Worm (Caenorhabditis elegans): ENCODE data around the gene F14F9.3.

DNA sequence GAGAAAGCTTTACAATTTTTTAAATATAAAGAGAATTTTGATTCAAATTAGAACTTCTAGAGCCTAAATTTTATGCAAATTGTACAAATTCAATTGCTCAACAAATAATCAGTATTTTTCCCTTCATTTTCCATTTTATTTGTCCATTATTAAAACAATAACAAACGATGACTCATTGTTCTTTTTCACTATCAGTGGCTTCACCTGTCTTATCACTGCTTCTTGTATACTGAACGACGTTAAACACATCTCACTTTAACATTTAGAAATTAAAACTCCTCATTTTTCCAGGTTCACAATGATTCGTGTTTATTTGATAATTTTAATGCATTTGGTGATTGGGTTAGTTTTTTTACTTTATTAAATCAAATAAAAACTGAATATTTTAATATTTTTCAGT lies 18.3 kb upstream of the F14F9.3 start, which contains the start of gene sid-1:
- TF ChIP-seq egrh-3 (GFP tag; IDR thresholded peaks at IDR 0.05) = no peak
- no peak for TF ChIP-seq T26A5.8 (tag; optimal IDR thresholded peaks at IDR 0.05)
- TF ChIP-seq F10E7.11 (tag; optimal IDR thresholded peaks at IDR 0.05) = no peak
- no peak for TF ChIP-seq pha-4 (tag; optimal IDR thresholded peaks at IDR 0.05)
- TF ChIP-seq nhr-27 (tag; optimal IDR thresholded peaks at IDR 0.05) = no peak
- no peak for TF ChIP-seq snpc-4 (GFP tag; optimal IDR thresholded peaks at IDR 0.05)
- TF ChIP-seq snpc-4 (tag; optimal IDR thresholded peaks at IDR 0.05) = no peak
- no peak for TF ChIP-seq hmg-1.2 (GFP tag; IDR thresholded peaks at IDR 0.05)
- TF ChIP-seq F23B12.7 (tag; optimal IDR thresholded peaks at IDR 0.05; ENCODE audit: insufficient read depth) = no peak
- TF ChIP-seq unc-130 (GFP tag; optimal IDR thresholded peaks at IDR 0.05) = no peak
- TF ChIP-seq madf-3 (GFP tag; IDR thresholded peaks at IDR 0.05) = no peak

Data from whole organism, young adult.